Worm (Caenorhabditis elegans): ENCODE measurements around the gene fbxa-2.

fbxa-2 gene

DNA sequence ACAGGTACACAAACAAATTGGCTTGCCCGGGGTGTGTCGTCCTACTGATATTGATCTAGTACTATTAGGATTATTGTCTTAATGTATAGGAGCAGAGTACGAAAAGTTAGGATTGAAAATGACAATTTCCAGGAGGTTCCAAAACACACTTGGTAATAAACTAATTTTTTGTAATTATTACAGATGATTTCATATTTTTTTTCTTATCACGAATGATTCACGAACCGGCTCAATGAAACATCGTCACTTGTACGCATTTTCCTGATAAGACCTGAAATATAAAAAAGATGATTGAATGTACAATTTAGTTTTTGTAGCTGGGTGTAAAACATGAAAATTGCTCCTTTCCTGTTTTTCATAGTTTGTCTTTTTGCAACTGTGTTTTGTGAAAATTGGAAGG lies 33.0 kb upstream of the fbxa-2 start, which contains the start of the genes C31A11.13 and oac-6:
Gene C31A11.13 (minus strand): TSS at position 113 of the 400 bp plus-strand sequence.
Gene oac-6 (plus strand): TSS at position 279 of the 400 bp plus-strand sequence.
- TF ChIP-seq ztf-11 (tag; optimal IDR thresholded peaks at IDR 0.05) (no peak), elt-2 (tag; optimal IDR thresholded peaks at IDR 0.05) (peak; percentile 58), pqm-1 (tag; optimal IDR thresholded peaks at IDR 0.05) (peak; percentile 60)

DNA sequence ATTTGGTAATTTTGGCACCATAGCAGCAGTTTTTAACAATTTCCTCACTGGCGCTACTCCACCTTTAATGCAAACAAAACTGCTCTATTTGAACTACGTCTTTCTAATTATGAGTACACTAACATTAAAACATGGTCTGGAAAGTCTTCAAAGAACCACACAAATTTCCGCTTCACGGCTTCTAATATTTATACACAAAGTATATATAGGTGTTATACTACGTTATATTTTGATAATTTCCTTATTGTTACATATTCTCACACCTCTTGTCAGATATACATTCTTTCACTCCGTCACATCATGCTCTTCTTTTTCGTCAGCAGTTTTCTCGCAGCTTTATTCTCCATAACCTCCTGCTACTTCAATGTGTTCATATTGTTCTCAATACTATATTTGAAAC lies 30.8 kb upstream of the fbxa-2 start, which contains the start of gene srbc-82:
Gene srbc-82 (plus strand): TSS at position 301 of the 400 bp plus-strand sequence.
- no peak for TF ChIP-seq nhr-23 (tag; optimal IDR thresholded peaks at IDR 0.05)
- no peak for TF ChIP-seq pha-4 (tag; optimal IDR thresholded peaks at IDR 0.05)
- no peak for TF ChIP-seq nfya-1 (tag; optimal IDR thresholded peaks at IDR 0.05; ENCODE audit: insufficient read depth)
- TF ChIP-seq nhr-12 (tag; optimal IDR thresholded peaks at IDR 0.05): no peak
- TF ChIP-seq unc-39 (tag; optimal IDR thresholded peaks at IDR 0.05): no peak
- TF ChIP-seq fkh-10 (GFP tag; optimal IDR thresholded peaks at IDR 0.05): no peak

DNA sequence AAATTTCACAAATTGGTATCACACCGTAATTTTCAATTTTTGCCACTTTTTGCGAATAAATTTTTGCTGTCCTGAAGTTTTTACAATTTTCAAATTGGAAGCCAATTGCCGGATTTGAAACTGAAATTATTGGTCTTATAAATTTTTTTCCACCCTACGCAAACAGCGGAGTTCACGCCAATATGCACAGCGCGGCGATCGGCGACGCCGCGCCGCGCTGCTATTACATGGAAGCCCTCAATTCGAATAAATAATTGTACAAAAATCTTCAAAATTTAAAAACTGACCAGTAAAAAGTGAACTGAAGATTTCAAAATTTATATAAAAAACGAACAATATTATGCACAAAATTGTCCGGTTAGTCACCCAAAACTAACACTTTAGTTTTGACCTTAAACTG lies 30.4 kb upstream of the fbxa-2 start:
- TF ChIP-seq fos-1 (tag; optimal IDR thresholded peaks at IDR 0.05): no peak
- no peak for TF ChIP-seq elt-1 (tag; optimal IDR thresholded peaks at IDR 0.05)
- TF ChIP-seq jun-1 (tag; optimal IDR thresholded peaks at IDR 0.05): no peak
- TF ChIP-seq pqm-1 (tag; optimal IDR thresholded peaks at IDR 0.05): no peak
- no peak for TF ChIP-seq zag-1 (tag; optimal IDR thresholded peaks at IDR 0.05)
- no peak for TF ChIP-seq mdl-1 (tag; optimal IDR thresholded peaks at IDR 0.05)
- TF ChIP-seq lsy-12 (tag; optimal IDR thresholded peaks at IDR 0.05): no peak
- no peak for TF ChIP-seq hmg-11 (tag; optimal IDR thresholded peaks at IDR 0.05)
- no peak for TF ChIP-seq ZK546.5 (tag; optimal IDR thresholded peaks at IDR 0.05)
- no peak for TF ChIP-seq nfya-1 (tag; optimal IDR thresholded peaks at IDR 0.05; ENCODE audit: insufficient read depth)
- no peak for TF ChIP-seq nhr-76 (tag; optimal IDR thresholded peaks at IDR 0.05)

DNA sequence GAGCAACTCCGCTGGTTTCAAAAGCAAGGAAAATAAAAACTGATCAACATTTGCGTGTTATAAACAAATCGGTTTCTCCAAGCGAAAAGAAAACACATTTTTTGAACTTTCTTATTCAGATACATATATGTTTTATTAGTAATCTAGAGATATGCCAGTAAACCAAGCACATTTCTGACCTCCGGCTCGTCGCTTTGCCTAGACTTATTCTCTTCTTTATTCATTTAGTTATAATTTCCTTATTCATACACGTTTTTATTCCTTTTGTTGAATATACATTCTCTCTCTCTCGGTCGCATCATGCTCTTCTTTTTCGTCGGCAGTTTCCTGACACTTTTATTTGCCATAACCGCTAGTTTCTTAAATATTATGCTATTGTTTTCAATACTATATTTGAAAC lies 29.2 kb upstream of the fbxa-2 start, which contains the start of gene srbc-84:
Gene srbc-84 (plus strand): TSS at position 301 of the 400 bp plus-strand sequence.
- TF ChIP-seq nhr-67 (tag; optimal IDR thresholded peaks at IDR 0.05) (no peak), nhr-25 (tag; optimal IDR thresholded peaks at IDR 0.05) (no peak), lin-15B (tag; optimal IDR thresholded peaks at IDR 0.05) (no peak), pha-4 (tag; optimal IDR thresholded peaks at IDR 0.05) (no peak), nhr-77 (tag; optimal IDR thresholded peaks at IDR 0.05) (no peak), lin-39 (tag; optimal IDR thresholded peaks at IDR 0.05) (no peak), nhr-43 (tag; optimal IDR thresholded peaks at IDR 0.05; ENCODE audit: poor library complexity, severe bottlenecking) (no peak), fos-1 (tag; optimal IDR thresholded peaks at IDR 0.05) (no peak), nhr-237 (tag; optimal IDR thresholded peaks at IDR 0.05) (no peak), mdl-1 (tag; optimal IDR thresholded peaks at IDR 0.05) (no peak), nhr-12 (tag; optimal IDR thresholded peaks at IDR 0.05) (no peak), unc-39 (tag; optimal IDR thresholded peaks at IDR 0.05) (no peak), pqm-1 (tag; optimal IDR thresholded peaks at IDR 0.05) (no peak), lsy-12 (tag; optimal IDR thresholded peaks at IDR 0.05) (no peak), sea-2 (GFP tag; optimal IDR thresholded peaks at IDR 0.05) (no peak)

DNA sequence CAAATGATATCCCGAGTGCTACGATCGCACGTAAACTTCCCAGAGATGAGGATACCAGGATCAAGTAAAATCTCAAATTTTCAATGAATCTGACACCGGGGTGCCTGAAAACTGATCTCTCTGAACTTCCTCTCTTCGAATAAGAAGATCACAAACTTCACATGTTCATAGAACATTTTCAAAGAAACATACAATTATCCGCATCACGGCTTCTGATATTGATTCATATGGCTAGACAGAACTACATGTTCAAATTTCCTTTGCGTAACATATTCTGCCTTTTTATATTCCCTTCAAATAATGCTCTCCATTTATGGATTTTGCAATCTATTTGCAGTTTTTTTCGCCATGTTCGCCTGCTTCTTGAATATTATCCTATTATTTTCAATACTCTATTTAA lies 27.6 kb upstream of the fbxa-2 start, which contains the start of gene srbc-83:
Gene srbc-83 (plus strand): TSS at position 301 of the 400 bp plus-strand sequence.
- no peak for TF ChIP-seq ceh-28 (tag; optimal IDR thresholded peaks at IDR 0.05)
- TF ChIP-seq nhr-43 (tag; optimal IDR thresholded peaks at IDR 0.05; ENCODE audit: poor library complexity, severe bottlenecking): no peak
- no peak for TF ChIP-seq mdl-1 (tag; optimal IDR thresholded peaks at IDR 0.05)
- TF ChIP-seq skn-1 (tag; optimal IDR thresholded peaks at IDR 0.05): no peak
- no peak for TF ChIP-seq nhr-11 (tag; optimal IDR thresholded peaks at IDR 0.05)
- no peak for TF ChIP-seq ztf-11 (tag; optimal IDR thresholded peaks at IDR 0.05)
- TF ChIP-seq elt-2 (tag; optimal IDR thresholded peaks at IDR 0.05): no peak
- TF ChIP-seq lin-39 (tag; optimal IDR thresholded peaks at IDR 0.05): no peak
- TF ChIP-seq egl-5 (tag; optimal IDR thresholded peaks at IDR 0.05): no peak
- no peak for TF ChIP-seq ceh-9 (tag; optimal IDR thresholded peaks at IDR 0.05)
- TF ChIP-seq eor-1 (tag; optimal IDR thresholded peaks at IDR 0.05): no peak
- no peak for TF ChIP-seq nhr-23 (tag; optimal IDR thresholded peaks at IDR 0.05)
- TF ChIP-seq ceh-16 (tag; optimal IDR thresholded peaks at IDR 0.05): no peak
- TF ChIP-seq pqm-1 (tag; optimal IDR thresholded peaks at IDR 0.05): no peak
- no peak for TF ChIP-seq ama-1 (optimal IDR thresholded peaks at IDR 0.05)
- TF ChIP-seq ceh-82 (tag; optimal IDR thresholded peaks at IDR 0.05): no peak
- TF ChIP-seq ZK546.5 (tag; optimal IDR thresholded peaks at IDR 0.05): no peak
- no peak for TF ChIP-seq nhr-12 (tag; optimal IDR thresholded peaks at IDR 0.05)
- no peak for TF ChIP-seq nhr-237 (tag; optimal IDR thresholded peaks at IDR 0.05)
